Fruit fly (Drosophila melanogaster): ENCODE data around the gene CG43220.

CG43220 gene

DNA sequence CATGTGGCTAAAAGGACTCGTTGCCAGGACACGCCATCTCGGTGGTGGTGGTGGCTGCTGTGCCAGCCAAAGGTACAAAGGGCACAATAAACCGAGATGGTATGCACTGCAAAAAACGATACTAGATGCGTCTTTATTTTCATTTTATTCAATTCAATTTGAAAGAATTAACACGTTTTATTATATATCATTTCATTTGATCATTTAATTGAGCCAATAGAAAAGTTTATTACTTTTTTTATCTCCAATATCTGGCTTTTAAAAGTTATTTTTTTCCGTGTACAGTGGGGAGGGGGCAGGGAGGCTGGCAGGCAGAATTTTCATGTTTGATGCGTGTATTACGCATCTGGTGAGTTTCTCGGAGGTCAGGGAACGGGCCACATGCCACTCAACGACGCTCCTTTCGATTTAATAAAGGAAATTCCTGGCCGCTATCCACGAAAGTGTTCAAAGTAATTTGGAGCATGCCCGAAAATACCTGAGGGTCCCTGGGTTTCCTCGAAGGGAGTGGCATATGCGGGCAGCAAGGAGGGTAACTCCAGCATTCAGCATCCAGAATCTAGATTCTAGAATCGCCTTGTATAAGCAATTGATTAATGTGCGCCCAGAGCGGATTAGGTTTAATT is 27.8 kb downstream of the CG43220 start (continued):
- TF ChIP-seq Usf (GFP tag; optimal IDR thresholded peaks at IDR 0.05) (peak; percentile 57), Myb (GFP tag; optimal IDR thresholded peaks at IDR 0.05) (no peak), CG1233 (GFP tag; optimal IDR thresholded peaks at IDR 0.05) (peak; percentile 79), disco-r (GFP tag; optimal IDR thresholded peaks at IDR 0.05) (peak; percentile 45), CG31441 (GFP tag; IDR thresholded peaks at IDR 0.05) (peak; percentile 92), CG14014 (GFP tag; IDR thresholded peaks at IDR 0.05) (peak; percentile 77), tna (GFP tag; IDR thresholded peaks at IDR 0.05; ENCODE audit: partially characterized antibody) (no peak), knrl (GFP tag; IDR thresholded peaks at IDR 0.05; ENCODE audit: partially characterized antibody) (no peak), CG2116 (GFP tag; optimal IDR thresholded peaks at IDR 0.05) (peak; percentile 39), rib (GFP tag; IDR thresholded peaks at IDR 0.05) (peak; percentile 65; the same call in 1 of the 2 replicates), CG7357 (GFP tag; IDR thresholded peaks at IDR 0.05) (peak; percentile 80), hb (GFP tag; IDR thresholded peaks at IDR 0.05; ENCODE audit: partially characterized antibody) (no peak), CG4424 (GFP tag; optimal IDR thresholded peaks at IDR 0.05) (peak; percentile 90), Drgx (GFP tag; IDR thresholded peaks at IDR 0.05) (no peak), CG17829 (tag; optimal IDR thresholded peaks at IDR 0.05) (peak; percentile 94), CG10431 (GFP tag; optimal IDR thresholded peaks at IDR 0.05) (peak; percentile 82), Opbp (GFP tag; IDR thresholded peaks at IDR 0.05; ENCODE audit: partially characterized antibody) (no peak), Pdp1 (GFP tag; optimal IDR thresholded peaks at IDR 0.05) (peak in 1 of 2 experiments; percentile 70), salm (tag; optimal IDR thresholded peaks at IDR 0.05) (peak; percentile 74), p53 (GFP tag; optimal IDR thresholded peaks at IDR 0.05) (no peak), CG2202 (tag; optimal IDR thresholded peaks at IDR 0.05) (peak; percentile 85), CG16779 (GFP tag; IDR thresholded peaks at IDR 0.05) (peak; percentile 37; the same call in 1 of the 2 replicates), Adf1 (GFP tag; IDR thresholded peaks at IDR 0.05) (peak; percentile 44; the same call in 1 of the 2 replicates), Bteb2 (GFP tag; optimal IDR thresholded peaks at IDR 0.05) (no peak), Ets65A (GFP tag) (peak; percentile 93), eve (GFP tag; optimal IDR thresholded peaks at IDR 0.05) (no peak), tap (tag; optimal IDR thresholded peaks at IDR 0.05) (peak; percentile 91), CG9817 (tag; optimal IDR thresholded peaks at IDR 0.05) (peak; percentile 85), dmrt99B (tag; optimal IDR thresholded peaks at IDR 0.05) (peak; percentile 94), CG4707 (GFP tag; optimal IDR thresholded peaks at IDR 0.05) (peak; percentile 72), ash1 (GFP tag; optimal IDR thresholded peaks at IDR 0.05) (no peak), CG5953 (GFP tag; IDR thresholded peaks at IDR 0.05) (0 out of 2 replicates have a peak, but pooled peaks have one; percentile 23), pan (optimal IDR thresholded peaks at IDR 0.05) (no peak), pan (GFP tag; optimal IDR thresholded peaks at IDR 0.05 in 1 of 2, IDR thresholded peaks at IDR 0.05 in 1 of 2) (peak in 1 of 2 experiments; percentile 89), Rfx (GFP tag; IDR thresholded peaks at IDR 0.05) (peak; percentile 75), Nf-YA (GFP tag; IDR thresholded peaks at IDR 0.05) (peak; percentile 84), Meics (GFP tag; optimal IDR thresholded peaks at IDR 0.05) (peak; percentile 86), MTF-1 (GFP tag; optimal IDR thresholded peaks at IDR 0.05; ENCODE audit: borderline replicate concordance) (peak; percentile 61), CG6813 (GFP tag; optimal IDR thresholded peaks at IDR 0.05) (peak; percentile 83), gro (GFP tag; optimal IDR thresholded peaks at IDR 0.05) (no peak), Dek (tag; optimal IDR thresholded peaks at IDR 0.05) (peak; percentile 83), gfzf (GFP tag; optimal IDR thresholded peaks at IDR 0.05) (no peak), Sox102F (GFP tag; optimal IDR thresholded peaks at IDR 0.05) (peak; percentile 86), CG4328 (GFP tag; optimal IDR thresholded peaks at IDR 0.05) (peak; percentile 90), Hr39 (optimal IDR thresholded peaks at IDR 0.05) (no peak), PHDP (tag; optimal IDR thresholded peaks at IDR 0.05) (peak; percentile 88), Trl (optimal IDR thresholded peaks at IDR 0.05) (no peak), Trl (GFP tag; optimal IDR thresholded peaks at IDR 0.05) (peak; percentile 74), fru (optimal IDR thresholded peaks at IDR 0.05) (no peak), pzg (GFP tag; optimal IDR thresholded peaks at IDR 0.05) (no peak), MBD-R2 (GFP tag; IDR thresholded peaks at IDR 0.05) (peak; percentile 56; the same call in 1 of the 2 replicates)
